Worm (Caenorhabditis elegans): ENCODE measurements around the gene smex-1.
A peak's percentile ranks its signal among the peaks of the same experiment; 100 is the strongest.

Gene smex-1

DNA sequence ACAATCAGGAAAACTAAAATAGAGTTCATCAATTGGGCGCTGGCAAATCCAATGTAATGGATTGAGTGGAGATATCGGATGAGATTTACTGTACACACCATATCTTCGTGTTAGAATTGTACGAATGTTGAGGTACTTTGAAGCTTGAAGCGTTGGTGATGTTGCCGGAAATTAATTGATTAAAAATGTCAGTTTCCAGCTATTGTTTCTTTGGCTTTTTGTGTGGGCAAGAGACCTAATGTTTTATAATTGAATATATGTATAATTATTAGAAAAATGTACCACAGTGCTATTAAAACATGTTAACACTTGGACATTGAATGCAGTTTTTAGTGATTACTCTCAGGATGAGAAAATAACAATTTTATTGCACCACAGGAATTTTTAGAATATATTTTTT lies 16.9 kb downstream of the smex-1 start, which contains the start of gene str-136:
TSS of gene str-136 (minus strand) at position 101 of the 400 bp plus-strand sequence.
- TF ChIP-seq lag-1 (GFP tag; IDR thresholded peaks at IDR 0.05) (no peak), ztf-3 (GFP tag; optimal IDR thresholded peaks at IDR 0.05) (no peak), nhr-90 (tag; optimal IDR thresholded peaks at IDR 0.05) (no peak), pbrm-1 (GFP tag; IDR thresholded peaks at IDR 0.05) (no peak), ets-4 (GFP tag; optimal IDR thresholded peaks at IDR 0.05) (no peak), nhr-27 (tag; optimal IDR thresholded peaks at IDR 0.05) (no peak), ama-1 (optimal IDR thresholded peaks at IDR 0.05) (no peak), ama-1 (GFP tag; optimal IDR thresholded peaks at IDR 0.05) (no peak), lir-1 (GFP tag; conservative IDR thresholded peaks at IDR 0.05) (no peak), attf-6 (GFP tag; IDR thresholded peaks at IDR 0.05) (no peak), nhr-80 (tag; optimal IDR thresholded peaks at IDR 0.05) (no peak), him-1 (tag; optimal IDR thresholded peaks at IDR 0.05) (no peak), madf-6 (GFP tag; IDR thresholded peaks at IDR 0.05) (no peak)

DNA sequence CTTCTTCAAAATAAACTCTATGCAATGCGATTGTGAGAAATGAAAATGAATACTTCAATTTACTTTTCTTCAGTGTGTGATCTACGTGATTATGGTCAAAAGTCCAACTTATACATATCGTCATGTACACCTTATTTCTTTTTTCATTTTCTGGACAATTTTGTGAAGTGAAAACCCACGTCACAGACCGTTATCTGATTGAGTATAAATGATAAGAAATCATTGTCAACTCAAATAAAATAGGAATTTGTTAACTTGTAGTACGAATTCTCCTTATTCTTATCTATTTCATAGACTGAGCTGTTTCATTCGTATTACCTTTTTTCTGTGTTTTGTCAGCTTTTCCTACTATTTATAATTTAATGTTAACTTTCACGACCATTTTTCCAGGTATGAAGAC lies 23.8 kb downstream of the smex-1 start, which contains the start of gene asp-5:
TSS of gene asp-5 (plus strand) at position 391 of the 400 bp plus-strand sequence.
- TF ChIP-seq C17E4.6 (GFP tag; IDR thresholded peaks at IDR 0.05) (no peak), nhr-80 (tag; optimal IDR thresholded peaks at IDR 0.05) (peak; percentile 59), him-1 (tag; optimal IDR thresholded peaks at IDR 0.05) (no peak), madf-6 (GFP tag; IDR thresholded peaks at IDR 0.05) (no peak), ceh-27 (GFP tag; optimal IDR thresholded peaks at IDR 0.05) (no peak), aptf-3 (GFP tag; IDR thresholded peaks at IDR 0.05) (no peak)

DNA sequence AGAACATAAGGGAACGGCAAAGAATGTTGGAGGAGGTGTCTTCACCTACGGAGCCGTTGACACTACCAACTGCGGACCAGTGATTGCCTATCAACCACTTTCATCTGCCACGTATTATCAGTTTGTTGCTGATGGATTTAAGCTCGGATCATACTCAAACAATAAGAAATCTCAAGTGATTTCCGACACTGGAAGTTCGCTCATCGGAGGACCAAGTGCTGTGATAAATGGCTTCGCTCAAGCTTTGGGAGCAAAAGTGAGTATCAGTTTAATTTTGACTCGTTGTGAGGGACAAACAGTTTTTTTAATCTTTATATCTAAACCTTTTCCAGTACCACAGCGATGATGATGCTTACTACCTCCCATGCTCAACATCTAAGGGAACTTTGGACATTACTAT lies 24.4 kb downstream of the smex-1 start:
- TF ChIP-seq lag-1 (GFP tag; IDR thresholded peaks at IDR 0.05) (no peak), F55B11.4 (tag; optimal IDR thresholded peaks at IDR 0.05; ENCODE audit: borderline replicate concordance, insufficient read depth) (no peak)

DNA sequence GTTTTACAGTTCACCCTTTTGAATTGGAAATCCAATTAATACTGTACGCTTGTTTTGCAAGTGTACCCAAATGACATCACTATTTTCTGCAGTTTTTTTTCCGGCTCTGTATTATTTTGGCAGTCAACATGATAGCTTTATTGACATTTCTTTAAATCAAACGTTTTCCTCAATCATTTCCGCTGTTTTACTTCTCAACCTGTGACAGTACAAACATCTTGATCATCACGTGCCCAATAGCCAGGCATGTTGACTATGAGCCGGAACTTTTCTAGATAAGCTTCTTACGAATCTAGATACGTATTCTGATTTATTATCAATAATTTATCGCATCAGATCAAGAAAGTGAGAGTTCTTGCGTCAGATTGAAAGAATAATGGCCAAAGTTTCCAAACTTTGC lies 25.9 kb downstream of the smex-1 start:
- TF ChIP-seq tlf-1 (GFP tag; optimal IDR thresholded peaks at IDR 0.05) (no peak), tbx-9 (tag; optimal IDR thresholded peaks at IDR 0.05; ENCODE audit: borderline replicate concordance) (no peak), ztf-25 (GFP tag; IDR thresholded peaks at IDR 0.05) (no peak), efl-1 (GFP tag; optimal IDR thresholded peaks at IDR 0.05) (no peak), T26A5.8 (tag; optimal IDR thresholded peaks at IDR 0.05) (no peak), Y56A3A.18 (GFP tag; IDR thresholded peaks at IDR 0.05) (no peak), K12H6.12 (tag; optimal IDR thresholded peaks at IDR 0.05) (no peak), F39B2.1 (GFP tag; IDR thresholded peaks at IDR 0.05) (no peak), ztf-28 (GFP tag; IDR thresholded peaks at IDR 0.05) (no peak), attf-3 (GFP tag; conservative IDR thresholded peaks at IDR 0.05) (no peak), cebp-1 (GFP tag; IDR thresholded peaks at IDR 0.05) (no peak), cebp-1 (tag; optimal IDR thresholded peaks at IDR 0.05) (peak; percentile 16), B0336.3 (GFP tag; IDR thresholded peaks at IDR 0.05) (0 out of 2 replicates have a peak, but pooled peaks have one; percentile 26), unc-130 (GFP tag; optimal IDR thresholded peaks at IDR 0.05) (no peak), Y95B8A.8 (GFP tag; IDR thresholded peaks at IDR 0.05) (no peak), lin-35 (GFP tag; optimal IDR thresholded peaks at IDR 0.05) (no peak), ceh-91 (GFP tag; IDR thresholded peaks at IDR 0.05) (no peak), hlh-12 (tag; optimal IDR thresholded peaks at IDR 0.05) (no peak), rec-8 (tag; optimal IDR thresholded peaks at IDR 0.05) (no peak), hmg-20 (GFP tag; IDR thresholded peaks at IDR 0.05) (no peak), atf-7 (tag; optimal IDR thresholded peaks at IDR 0.05) (peak; percentile 86), Y53G8AR.9 (GFP tag; conservative IDR thresholded peaks at IDR 0.05) (no peak), ztf-26 (tag; optimal IDR thresholded peaks at IDR 0.05) (no peak), sdz-38 (tag; optimal IDR thresholded peaks at IDR 0.05) (no peak), xnd-1 (tag; optimal IDR thresholded peaks at IDR 0.05) (no peak), lag-1 (GFP tag; IDR thresholded peaks at IDR 0.05) (no peak), ekl-4 (GFP tag; IDR thresholded peaks at IDR 0.05) (no peak), ceh-40 (GFP tag; IDR thresholded peaks at IDR 0.05) (no peak), nhr-120 (GFP tag; IDR thresholded peaks at IDR 0.05) (no peak), nhr-80 (tag; optimal IDR thresholded peaks at IDR 0.05) (peak; percentile 69)

Measured in whole organism, young adult.